Worm (Caenorhabditis elegans) whole organism, young adult: ENCODE results near the gene T11G6.2.

Source experiments
- B0019.2 ChIP-seq: fragments of 200-800 bp; sonication (Bioruptor generic); conservative IDR thresholded peaks from 2 replicates; pipeline ENCODE4 v1.3.6; 2022; ENCODE audit warnings: missing genetic modification reagents, missing genetic modification characterization, missing compliant biosample characterization
- B0261.1 ChIP-seq: sonication (generic microtip); optimal IDR thresholded peaks from 2 replicates; lab custom pipeline; 2016; ENCODE audit warnings: mild to moderate bottlenecking, missing genetic modification characterization, moderate library complexity, missing compliant biosample characterization
- D2030.7 ChIP-seq: fragments of 200-800 bp; sonication (Bioruptor generic); IDR thresholded peaks from 2 replicates; pipeline ENCODE4 v1.3.6; 2022; ENCODE audit warnings: missing genetic modification reagents, missing genetic modification characterization, missing compliant biosample characterization
- F22D6.2 ChIP-seq: sonication (generic microtip); optimal IDR thresholded peaks from 2 replicates; lab custom pipeline; 2016; ENCODE audit warnings: mild to moderate bottlenecking, missing genetic modification characterization, missing compliant biosample characterization
- F55B11.4 ChIP-seq: sonication (generic microtip); optimal IDR thresholded peaks from 2 replicates; lab custom pipeline; 2016; ENCODE audit warnings: missing compliant biosample characterization, missing genetic modification characterization, borderline replicate concordance; ENCODE audit not compliant: insufficient read depth
- F57C9.4 ChIP-seq: sonication (generic microtip); optimal IDR thresholded peaks from 2 replicates; lab custom pipeline; 2017; ENCODE audit warnings: mild to moderate bottlenecking, missing genetic modification characterization, missing compliant biosample characterization
- ZK185.1 ChIP-seq: sonication (generic microtip); optimal IDR thresholded peaks from 2 replicates; lab custom pipeline; 2016; ENCODE audit warnings: mild to moderate bottlenecking, missing genetic modification characterization, missing compliant biosample characterization; ENCODE audit not compliant: poor library complexity, severe bottlenecking
- ama-1 ChIP-seq, 3 experiments: fragments of 150-350 bp in 1 of 3; sonication (generic microtip) in 2 of 3; optimal IDR thresholded peaks; 2 replicates each; lab custom pipeline; 2014 to 2018; ENCODE audit warnings: missing biosample characterization in 2 of 3, missing genetic modification characterization in 2 of 3, missing genetic modification reagents in 2 of 3
- attf-3 ChIP-seq: fragments of 200-800 bp; sonication (Bioruptor generic); conservative IDR thresholded peaks from 2 replicates; pipeline ENCODE4 v1.3.6; 2022; ENCODE audit warnings: missing genetic modification reagents, missing genetic modification characterization, missing compliant biosample characterization
- cebp-1 ChIP-seq, 2 experiments: fragments of 200-800 bp in 1 of 2; sonication (Bioruptor generic) in 1 of 2; sonication (generic microtip) in 1 of 2; IDR thresholded peaks in 1 of 2; optimal IDR thresholded peaks in 1 of 2; 2 replicates each; pipeline versions ENCODE4 v1.3.6 to Lab custom; 2017 to 2022; ENCODE audit warnings: missing compliant biosample characterization in 2 of 2, missing genetic modification characterization in 2 of 2, mild to moderate bottlenecking in 1 of 2, missing genetic modification reagents in 1 of 2, moderate library complexity in 1 of 2
- cebp-2 ChIP-seq: fragments of 200-800 bp; sonication (Bioruptor generic); IDR thresholded peaks from 2 replicates; pipeline ENCODE4 v1.3.6; 2022; ENCODE audit warnings: missing genetic modification characterization, missing compliant biosample characterization
- ceh-40 ChIP-seq: fragments of 200-800 bp; sonication (Bioruptor generic); IDR thresholded peaks from 2 replicates; pipeline ENCODE4 v1.3.6; 2022; ENCODE audit warnings: missing genetic modification characterization, missing compliant biosample characterization
- egl-18 ChIP-seq: fragments of 200-800 bp; sonication (Bioruptor generic); IDR thresholded peaks from 2 replicates; pipeline ENCODE4 v1.3.6; 2022; ENCODE audit warnings: missing genetic modification reagents, missing genetic modification characterization, missing compliant biosample characterization
- egl-44 ChIP-seq: fragments of 200-800 bp; sonication (Bioruptor generic); IDR thresholded peaks from 2 replicates; pipeline ENCODE4 v1.3.6; 2022; ENCODE audit warnings: missing genetic modification reagents, missing genetic modification characterization, missing compliant biosample characterization
- hlh-12 ChIP-seq: sonication (generic microtip); optimal IDR thresholded peaks from 2 replicates; lab custom pipeline; 2016; ENCODE audit warnings: missing genetic modification characterization, missing compliant biosample characterization
- hmg-20 ChIP-seq: fragments of 200-800 bp; sonication (Bioruptor generic); IDR thresholded peaks from 2 replicates; pipeline ENCODE4 v1.3.6; 2022; ENCODE audit warnings: missing genetic modification reagents, missing genetic modification characterization, missing compliant biosample characterization
- hsf-1 ChIP-seq: fragments of 200-800 bp; sonication (Bioruptor generic); IDR thresholded peaks from 2 replicates; pipeline ENCODE4 v1.3.6; 2022; ENCODE audit warnings: missing genetic modification reagents, missing genetic modification characterization, missing compliant biosample characterization
- lin-35 ChIP-seq, 3 experiments: fragments of 150-350 bp in 2 of 3; sonication (generic microtip) in 1 of 3; optimal IDR thresholded peaks; 2 replicates each; lab custom pipeline; 2014 to 2018; ENCODE audit warnings: missing biosample characterization in 3 of 3, missing genetic modification characterization in 3 of 3, missing genetic modification reagents in 3 of 3
- lsy-27 ChIP-seq: sonication (generic microtip); optimal IDR thresholded peaks from 2 replicates; lab custom pipeline; 2017; ENCODE audit warnings: missing genetic modification characterization, mild to moderate bottlenecking, missing compliant biosample characterization, antibody characterized with exemption, missing genotype, borderline replicate concordance; ENCODE audit not compliant: insufficient read depth
- madf-10 ChIP-seq: sonication (generic microtip); optimal IDR thresholded peaks from 2 replicates; lab custom pipeline; 2016; ENCODE audit warnings: mild to moderate bottlenecking, missing genetic modification characterization, missing compliant biosample characterization
- madf-3 ChIP-seq: fragments of 200-800 bp; sonication (Bioruptor generic); IDR thresholded peaks from 2 replicates; pipeline ENCODE4 v1.3.6; 2022; ENCODE audit warnings: missing genetic modification reagents, missing genetic modification characterization, missing compliant biosample characterization
- mel-28 ChIP-seq: sonication (generic microtip); optimal IDR thresholded peaks from 2 replicates; lab custom pipeline; 2016; ENCODE audit warnings: borderline replicate concordance, mild to moderate bottlenecking, missing genetic modification characterization, missing compliant biosample characterization
- mes-4 ChIP-seq: sonication (generic microtip); optimal IDR thresholded peaks from 2 replicates; lab custom pipeline; 2016; ENCODE audit warnings: missing genotype, missing genetic modification characterization, missing compliant biosample characterization
- nfya-1 ChIP-seq: sonication (generic microtip); optimal IDR thresholded peaks from 2 replicates; lab custom pipeline; 2017; ENCODE audit warnings: antibody characterized with exemption, missing compliant biosample characterization, missing genetic modification characterization, borderline replicate concordance; ENCODE audit not compliant: insufficient read depth
- nhr-120 ChIP-seq: fragments of 200-800 bp; sonication (Bioruptor generic); IDR thresholded peaks from 2 replicates; pipeline ENCODE4 v1.3.6; 2022; ENCODE audit warnings: missing genetic modification characterization, missing compliant biosample characterization
- nhr-179 ChIP-seq: sonication (generic microtip); optimal IDR thresholded peaks from 2 replicates; lab custom pipeline; 2016; ENCODE audit warnings: mild to moderate bottlenecking, missing genetic modification characterization, missing compliant biosample characterization
- nhr-90 ChIP-seq: sonication (generic microtip); optimal IDR thresholded peaks from 2 replicates; lab custom pipeline; 2016; ENCODE audit warnings: missing genotype, mild to moderate bottlenecking, missing genetic modification characterization, missing compliant biosample characterization
- rcor-1 ChIP-seq: fragments of 200-800 bp; sonication (Bioruptor generic); IDR thresholded peaks from 2 replicates; pipeline ENCODE4 v1.3.6; 2022; ENCODE audit warnings: missing genetic modification reagents, missing genetic modification characterization, missing compliant biosample characterization
- repo-1 ChIP-seq: sonication (generic microtip); optimal IDR thresholded peaks from 2 replicates; lab custom pipeline; 2017; ENCODE audit warnings: mild to moderate bottlenecking, missing genetic modification characterization, missing compliant biosample characterization
- rpc-1 ChIP-seq, 2 experiments: fragments of 150-350 bp in 1 of 2; sonication (generic microtip) in 1 of 2; optimal IDR thresholded peaks; 2 replicates each; lab custom pipeline; 2014 to 2018; ENCODE audit warnings: missing biosample characterization in 1 of 2, missing genetic modification characterization in 1 of 2, missing genetic modification reagents in 1 of 2, missing genotype in 1 of 2
- sea-2 ChIP-seq: fragments of 200-800 bp; sonication (Bioruptor generic); IDR thresholded peaks from 2 replicates; pipeline ENCODE4 v1.3.6; 2022; ENCODE audit warnings: missing genetic modification characterization, missing compliant biosample characterization
- snpc-1.1 ChIP-seq: sonication (generic microtip); optimal IDR thresholded peaks from 2 replicates; lab custom pipeline; 2017; ENCODE audit warnings: missing genetic modification characterization, mild to moderate bottlenecking, missing compliant biosample characterization, antibody characterized with exemption, moderate library complexity, missing genotype, missing genetic modification reagents; ENCODE audit not compliant: insufficient read depth
- snpc-3.4 ChIP-seq: sonication (generic microtip); optimal IDR thresholded peaks from 2 replicates; lab custom pipeline; 2017; ENCODE audit warnings: missing genetic modification characterization, mild to moderate bottlenecking, missing compliant biosample characterization, antibody characterized with exemption, moderate library complexity, missing genotype, missing genetic modification reagents
- tbx-9 ChIP-seq: sonication (generic microtip); optimal IDR thresholded peaks from 2 replicates; lab custom pipeline; 2016; ENCODE audit warnings: borderline replicate concordance, missing genetic modification characterization, inconsistent platforms, missing compliant biosample characterization
- xnd-1 ChIP-seq: sonication (generic microtip); optimal IDR thresholded peaks from 2 replicates; lab custom pipeline; 2016; ENCODE audit warnings: missing genotype, missing genetic modification reagents, missing genetic modification characterization, missing compliant biosample characterization
- ztf-22 ChIP-seq: fragments of 200-800 bp; sonication (Bioruptor generic); optimal IDR thresholded peaks from 2 replicates; lab custom pipeline; 2018; ENCODE audit warnings: mild to moderate bottlenecking, missing genetic modification characterization, moderate library complexity, missing compliant biosample characterization
- ztf-25 ChIP-seq: fragments of 200-800 bp; sonication (Bioruptor generic); IDR thresholded peaks from 2 replicates; pipeline ENCODE4 v1.3.6; 2022; ENCODE audit warnings: missing genetic modification reagents, missing genetic modification characterization, missing compliant biosample characterization
- ztf-26 ChIP-seq: sonication (generic microtip); optimal IDR thresholded peaks from 2 replicates; lab custom pipeline; 2017; ENCODE audit warnings: missing genetic modification characterization, missing compliant biosample characterization
- ztf-28 ChIP-seq: fragments of 200-800 bp; sonication (Bioruptor generic); IDR thresholded peaks from 2 replicates; pipeline ENCODE4 v1.3.6; 2022; ENCODE audit warnings: missing genetic modification reagents, missing genetic modification characterization, missing compliant biosample characterization

T11G6.2 gene

DNA sequence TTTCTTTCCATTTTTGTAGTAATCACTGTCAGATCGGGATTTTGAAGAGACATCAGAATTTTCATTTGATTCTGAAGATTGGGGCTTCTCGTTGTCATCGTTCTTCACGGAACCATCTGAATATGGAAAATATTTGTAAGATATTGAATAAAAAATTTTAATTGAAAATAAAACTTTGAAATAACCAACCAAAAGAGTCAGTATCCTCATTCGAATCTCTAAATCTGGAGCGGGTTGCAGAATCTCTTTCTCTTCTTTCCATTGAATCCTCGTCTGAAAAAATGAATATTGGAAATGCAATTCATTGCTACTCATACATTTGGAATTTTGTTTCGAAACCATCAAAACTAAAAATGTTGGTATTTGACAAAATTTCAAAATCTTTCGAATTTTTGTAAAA lies 39.9 kb upstream of the T11G6.2 start:
- no peak for TF ChIP-seq lin-35 (GFP tag; optimal IDR thresholded peaks at IDR 0.05; lab: Kevin White, UChicago)
- TF ChIP-seq egl-44 (GFP tag; lab: Robert Waterston, UW), result no peak
- no peak for TF ChIP-seq ztf-28 (GFP tag; lab: Robert Waterston, UW)
- TF ChIP-seq ztf-26 (tag; lab: Kevin White, UChicago), result no peak
- TF ChIP-seq F22D6.2, result no peak
- TF ChIP-seq mes-4 (tag; lab: Kevin White, UChicago), result no peak
- TF ChIP-seq ama-1 (optimal IDR thresholded peaks at IDR 0.05; lab: Kevin White, UChicago), result no peak
- TF ChIP-seq ama-1 (GFP tag; optimal IDR thresholded peaks at IDR 0.05; lab: Kevin White, UChicago), result no peak
- TF ChIP-seq rpc-1 (optimal IDR thresholded peaks at IDR 0.05; lab: Kevin White, UChicago), result no peak
- no peak for TF ChIP-seq rpc-1 (tag; optimal IDR thresholded peaks at IDR 0.05; lab: Kevin White, UChicago)
- no peak for TF ChIP-seq madf-10 (tag; lab: Kevin White, UChicago)
- no peak for TF ChIP-seq hsf-1 (GFP tag; lab: Robert Waterston, UW)
- TF ChIP-seq hlh-12 (tag; lab: Kevin White, UChicago), result no peak
- TF ChIP-seq repo-1 (tag; lab: Kevin White, UChicago), result no peak
- TF ChIP-seq egl-18 (GFP tag; lab: Robert Waterston, UW), result no peak
- no peak for TF ChIP-seq hmg-20 (GFP tag; lab: Robert Waterston, UW)
- TF ChIP-seq ZK185.1 (tag; lab: Kevin White, UChicago), result no peak
- TF ChIP-seq B0261.1 (tag; lab: Kevin White, UChicago), result no peak
- no peak for TF ChIP-seq rcor-1 (GFP tag; lab: Robert Waterston, UW)
- TF ChIP-seq, all 124 proteins: peak for 0

DNA sequence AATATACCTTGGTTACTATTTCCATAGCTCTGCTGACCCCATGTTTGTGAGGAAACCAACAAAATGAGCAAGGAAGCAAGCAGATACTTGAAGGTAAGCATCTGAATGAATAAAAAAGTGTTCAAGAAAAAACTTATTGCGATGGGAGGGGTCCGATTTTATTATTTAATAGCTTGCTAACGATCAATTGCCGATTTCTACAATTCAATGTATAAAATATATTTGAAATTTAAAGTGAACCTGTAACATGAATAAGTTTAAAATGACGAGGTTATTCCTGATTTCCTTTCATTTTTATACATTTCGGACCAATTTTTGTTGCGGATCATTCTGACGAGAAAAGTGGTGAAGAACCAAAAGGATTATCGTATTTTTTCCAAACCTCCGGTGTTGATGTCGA lies 38.2 kb upstream of the T11G6.2 start, which contains the start of gene srlf-13:
Gene srlf-13 (minus strand): TSS at position 101 of the 400 bp plus-strand sequence.
- TF ChIP-seq F55B11.4 (tag; lab: Kevin White, UChicago), result no peak
- TF ChIP-seq, all 124 proteins: peak for 0

ce11 chrIV:10894255-10894654 lies 36.0 kb upstream of the T11G6.2 start, which contains the start of gene srlf-14:
TSS of gene srlf-14 (minus strand) at chrIV:10894355.
- no peak for TF ChIP-seq madf-3 (GFP tag; lab: Robert Waterston, UW)
- TF ChIP-seq nhr-90, result no peak
- no peak for TF ChIP-seq cebp-2
- TF ChIP-seq ama-1 (optimal IDR thresholded peaks at IDR 0.05; lab: Kevin White, UChicago), result no peak
- no peak for TF ChIP-seq ama-1 (GFP tag; optimal IDR thresholded peaks at IDR 0.05; lab: Kevin White, UChicago)
- no peak for TF ChIP-seq hmg-20 (GFP tag; lab: Robert Waterston, UW)
- TF ChIP-seq attf-3 (GFP tag; lab: Robert Waterston, UW), result no peak
- no peak for TF ChIP-seq ztf-22 (GFP tag; lab: Kevin White, UChicago)
- TF ChIP-seq ZK185.1 (tag; lab: Kevin White, UChicago), result no peak

ce11 chrIV:10891993-10892392 lies 33.7 kb upstream of the T11G6.2 start, which contains the start of gene srlf-12:
TSS of gene srlf-12 (minus strand) at chrIV:10892093.
- TF ChIP-seq sea-2 (GFP tag; lab: Robert Waterston, UW), result no peak
- TF ChIP-seq F57C9.4 (tag; lab: Kevin White, UChicago), result no peak
- no peak for TF ChIP-seq nhr-179 (tag; lab: Kevin White, UChicago)
- TF ChIP-seq snpc-1.1 (tag; lab: Kevin White, UChicago), result no peak
- TF ChIP-seq snpc-3.4 (tag; lab: Kevin White, UChicago), result no peak
- TF ChIP-seq tbx-9 (tag; lab: Kevin White, UChicago), result no peak
- TF ChIP-seq, all 124 proteins: peak for 0

DNA sequence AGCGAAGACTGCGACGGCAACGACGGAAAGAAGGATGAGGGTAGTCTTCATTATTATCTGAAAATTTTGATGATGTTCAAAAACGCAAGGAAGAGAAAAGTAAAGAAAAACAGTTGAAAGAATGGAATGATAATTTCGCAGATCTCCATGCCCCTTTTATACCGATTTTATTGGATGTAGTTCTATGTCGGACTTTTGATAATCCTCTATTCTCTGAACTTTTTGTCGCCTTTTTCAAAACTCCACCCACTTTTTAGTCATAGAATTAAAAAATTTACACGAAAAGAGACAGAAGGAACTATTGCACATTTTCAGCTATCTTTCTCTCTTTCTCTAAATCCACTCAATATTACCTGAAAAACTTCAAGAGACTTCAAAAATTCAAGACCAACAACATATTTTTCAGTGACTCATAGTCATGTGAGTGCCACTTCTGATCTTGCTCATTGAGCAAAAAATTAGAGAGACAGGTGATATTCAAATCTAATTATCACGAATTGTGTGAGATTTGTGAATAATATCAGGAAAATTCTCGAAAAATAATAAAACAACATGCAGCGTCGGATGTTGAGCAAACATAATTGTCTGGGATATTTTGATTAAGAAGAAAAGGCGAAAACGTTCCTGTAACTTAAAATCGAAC lies 31.6 kb upstream of the T11G6.2 start, which contains the start of gene F13E9.15:
Gene F13E9.15 (minus strand): TSS at position 51 of the 643 bp plus-strand sequence.
- TF ChIP-seq lsy-27 (no peak), ceh-40 (GFP tag; lab: Robert Waterston, UW) (no peak), ztf-25 (GFP tag; lab: Robert Waterston, UW) (no peak), xnd-1 (tag; lab: Kevin White, UChicago) (no peak), cebp-1 (GFP tag; IDR thresholded peaks at IDR 0.05; lab: Robert Waterston, UW) (no peak), cebp-1 (tag; optimal IDR thresholded peaks at IDR 0.05; lab: Kevin White, UChicago) (no peak), nhr-120 (no peak), B0019.2 (GFP tag; lab: Robert Waterston, UW) (no peak), nfya-1 (tag; lab: Kevin White, UChicago) (no peak), mel-28 (tag; lab: Kevin White, UChicago) (no peak), D2030.7 (GFP tag; lab: Robert Waterston, UW) (no peak)
